Fruit fly (Drosophila melanogaster): ENCODE data around the gene Had1.

Had1 gene

dm6 chrX:16279340-16279941, 29.0 kb downstream of the Had1 start:
- TF ChIP-seq noc (tag; optimal IDR thresholded peaks at IDR 0.05): peak; percentile 90

- peak; percentile 48 for TF ChIP-seq noc (tag; optimal IDR thresholded peaks at IDR 0.05)
Observed at dm6 chrX:16278783-16279182, 29.7 kb downstream of the Had1 start.

- TF ChIP-seq noc (tag; optimal IDR thresholded peaks at IDR 0.05): no peak
Observed at dm6 chrX:16277878-16278506, 30.5 kb downstream of the Had1 start, which contains the start of gene eas. eas (plus strand) TSS chrX:16278328.

dm6 chrX:16275854-16276338, 32.6 kb downstream of the Had1 start, which contains the start of the genes kat80 and Prosalpha4:
kat80 (minus strand) TSS chrX:16276180.
Prosalpha4 (plus strand) TSS chrX:16276270.
- peak; percentile 59 for TF ChIP-seq noc (tag; optimal IDR thresholded peaks at IDR 0.05)

DNA sequence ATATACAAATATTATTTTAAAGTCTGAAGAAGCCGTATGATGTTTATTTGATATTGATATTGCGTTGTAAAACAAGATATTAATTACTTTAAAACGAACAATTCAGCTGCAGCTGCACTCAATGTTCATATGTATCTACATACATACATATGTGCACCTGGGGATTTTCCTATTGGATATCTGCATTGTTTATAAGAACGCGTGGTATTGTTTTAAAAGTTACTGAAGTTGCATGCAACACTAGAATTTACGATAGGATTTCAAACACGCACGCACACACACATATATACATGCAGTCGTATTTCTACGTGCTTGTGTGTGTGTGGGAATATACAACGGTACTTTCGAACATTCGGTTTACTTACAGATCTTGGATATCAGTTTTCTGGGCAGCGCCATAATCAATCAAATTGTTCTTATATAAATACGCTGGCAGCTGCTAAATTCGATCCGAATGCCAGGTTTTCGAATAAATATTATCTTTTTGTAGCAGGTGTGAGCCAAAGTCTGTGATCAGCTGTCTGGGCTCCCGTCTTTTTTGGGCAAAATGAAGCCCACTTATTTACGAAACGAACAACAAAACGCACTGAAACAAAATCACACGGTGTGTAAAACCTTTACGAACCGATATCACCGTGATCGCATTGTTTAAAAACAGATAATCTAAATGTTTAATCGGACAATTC, 33.2 kb downstream of the Had1 start:
- TF ChIP-seq noc (tag; optimal IDR thresholded peaks at IDR 0.05): no peak

dm6 chrX:16270795-16271194, 37.7 kb downstream of the Had1 start, which contains the start of gene Mfe2:
Mfe2 (plus strand) TSS chrX:16270951.
- peak; percentile 49 for TF ChIP-seq noc (tag; optimal IDR thresholded peaks at IDR 0.05)

dm6 chrX:16266437-16266836, 42.0 kb downstream of the Had1 start, which contains the start of gene CG12507:
CG12507 (minus strand) TSS chrX:16266537.
- TF ChIP-seq noc (tag; optimal IDR thresholded peaks at IDR 0.05): no peak

DNA sequence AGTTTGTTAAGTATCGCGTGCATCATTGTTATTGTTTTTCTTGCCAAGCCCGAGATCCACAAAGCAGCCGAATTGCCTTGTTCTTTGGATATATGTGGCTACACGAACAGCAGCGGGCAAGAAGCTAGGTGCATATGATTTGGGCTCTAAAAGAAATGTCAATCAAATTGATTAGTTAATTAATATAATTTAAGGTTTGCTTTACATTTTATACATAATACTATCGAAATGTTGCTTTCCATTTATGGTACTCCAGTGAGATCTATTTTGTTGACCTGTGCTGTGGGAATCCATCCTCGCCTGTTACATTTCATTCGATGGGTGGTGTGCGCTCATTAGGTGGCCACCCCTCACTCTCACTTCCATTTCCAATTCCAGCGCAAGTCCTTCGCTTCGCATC, 45.1 kb downstream of the Had1 start:
- TF ChIP-seq noc (tag; optimal IDR thresholded peaks at IDR 0.05): no peak

Data from whole organism, larva.